Worm (Caenorhabditis elegans): ENCODE measurements around the gene sel-11.

DNA sequence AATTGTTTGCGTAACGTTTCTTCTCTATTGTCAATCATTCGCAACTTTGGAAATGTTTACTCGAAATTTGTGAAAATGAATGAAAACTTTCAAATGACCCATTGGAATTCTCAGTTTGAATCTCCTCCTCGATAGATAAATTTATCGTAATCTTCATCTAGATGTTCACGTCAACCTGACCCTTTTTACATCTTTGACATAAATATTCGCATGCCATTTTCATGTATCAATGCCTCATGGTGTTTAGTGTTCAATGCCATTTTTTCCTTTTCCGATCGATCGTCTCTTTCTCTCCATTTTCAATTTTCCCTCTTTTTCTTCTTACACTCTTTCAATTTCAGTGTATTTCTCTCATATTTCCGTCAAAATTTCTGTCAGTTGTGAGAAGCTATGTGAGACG, 12.2 kb downstream of the sel-11 start:
- no peak for TF ChIP-seq ztf-23 (GFP tag; IDR thresholded peaks at IDR 0.05)
- TF ChIP-seq flt-1 (GFP tag; IDR thresholded peaks at IDR 0.05) = no peak
- no peak for TF ChIP-seq ztf-29 (GFP tag; IDR thresholded peaks at IDR 0.05)
- no peak for TF ChIP-seq cog-1 (tag; optimal IDR thresholded peaks at IDR 0.05)
